Worm (Caenorhabditis elegans) whole organism, midembryonic: ENCODE data around the gene C30A5.10.

Experiments
- T22C8.4 ChIP-seq: fragments of 200-800 bp; sonication (Bioruptor generic); IDR thresholded peaks from 2 replicates; pipeline ENCODE4 v1.3.6; 2022; ENCODE audit warnings: missing genetic modification characterization, missing compliant biosample characterization
- cog-1 ChIP-seq: sonication (generic microtip); optimal IDR thresholded peaks from 2 replicates; lab custom pipeline; 2016; ENCODE audit warnings: missing genetic modification characterization, missing compliant biosample characterization
- flt-1 ChIP-seq: fragments of 200-800 bp; sonication (Bioruptor generic); IDR thresholded peaks from 2 replicates; pipeline ENCODE4 v1.3.6; 2022; ENCODE audit warnings: missing genetic modification characterization, missing compliant biosample characterization
- klf-2 ChIP-seq: fragments of 200-800 bp; sonication (Bioruptor generic); conservative IDR thresholded peaks from 2 replicates; pipeline ENCODE4 v1.3.6; 2022; ENCODE audit warnings: missing genetic modification reagents, missing genetic modification characterization, missing compliant biosample characterization
- med-1 ChIP-seq: sonication (generic microtip); optimal IDR thresholded peaks from 2 replicates; lab custom pipeline; 2017; ENCODE audit warnings: missing genetic modification characterization, mild to moderate bottlenecking, missing compliant biosample characterization, antibody characterized with exemption, missing genetic modification reagents; ENCODE audit not compliant: insufficient read depth
- ref-1 ChIP-seq: fragments of 200-800 bp; sonication (Bioruptor generic); conservative IDR thresholded peaks from 2 replicates; pipeline ENCODE4 v1.3.6; 2022; ENCODE audit warnings: missing genetic modification reagents, missing genetic modification characterization, missing compliant biosample characterization
- tab-1 ChIP-seq: fragments of 200-800 bp; sonication (Bioruptor generic); IDR thresholded peaks from 2 replicates; pipeline ENCODE4 v1.3.6; 2022; ENCODE audit warnings: missing genetic modification characterization, missing compliant biosample characterization
- ztf-23 ChIP-seq: fragments of 200-800 bp; sonication (Bioruptor generic); IDR thresholded peaks from 2 replicates; pipeline ENCODE4 v1.3.6; 2022; ENCODE audit warnings: missing genetic modification reagents, missing genetic modification characterization, missing compliant biosample characterization
- ztf-29 ChIP-seq: fragments of 200-800 bp; sonication (Bioruptor generic); IDR thresholded peaks from 2 replicates; pipeline ENCODE4 v1.3.6; 2022; ENCODE audit warnings: missing genetic modification reagents, missing genetic modification characterization, missing compliant biosample characterization

DNA sequence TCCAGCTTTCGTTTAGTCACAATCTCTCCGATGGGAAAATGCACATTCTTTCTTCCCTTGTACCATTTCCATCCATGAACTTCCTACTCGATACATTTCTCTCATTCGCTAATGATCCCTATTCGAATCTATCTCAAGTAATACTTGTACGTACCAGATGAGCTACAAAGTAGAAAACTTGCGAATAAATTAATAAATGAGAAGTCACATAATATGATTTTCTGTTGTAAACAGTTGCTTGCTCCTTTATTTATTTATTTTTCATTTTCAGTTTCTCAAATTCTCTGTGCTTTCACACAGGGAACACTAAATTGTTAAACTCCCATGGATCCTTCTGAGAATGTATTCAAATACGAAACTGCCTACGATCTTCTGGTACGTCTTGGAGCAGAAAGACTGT, 16.5 kb upstream of the C30A5.10 start, which contains the start of gene rfs-1:
- TF ChIP-seq med-1 (no peak), tab-1 (no peak), flt-1 (GFP tag; lab: Robert Waterston, UW) (no peak), ztf-23 (GFP tag; lab: Robert Waterston, UW) (no peak), ztf-29 (GFP tag; lab: Robert Waterston, UW) (no peak), klf-2 (no peak), cog-1 (tag; lab: Kevin White, UChicago) (no peak), T22C8.4 (GFP tag; lab: Robert Waterston, UW) (no peak), ref-1 (GFP tag; lab: Robert Waterston, UW) (no peak)
